1 fruit fly cellular context compared by ENCODE assay signal in genomic region chr2L:20390004-20390403, dm6.
TF ChIP-seq lines count a peak whose summit lies in the region.

No protein-coding gene starts in this region.

TF ChIP-seq in whole organism, embryonic, 481 proteins besides CTCF, POLR2A, EP300 and RAD21 (continued from another document):
- TF ChIP-seq zfh2 (GFP tag; optimal IDR thresholded peaks at IDR 0.05; lab: Kevin White, UChicago) (no peak), Awh (GFP tag; IDR thresholded peaks at IDR 0.05; lab: Robert Waterston, UW) (no peak), wor (GFP tag; IDR thresholded peaks at IDR 0.05; lab: Robert Waterston, UW) (no peak), Sin3A (optimal IDR thresholded peaks at IDR 0.05; lab: Kevin White, UChicago) (no peak), ab (GFP tag; optimal IDR thresholded peaks at IDR 0.05; lab: Kevin White, UChicago) (no peak), CG11723 (GFP tag; optimal IDR thresholded peaks at IDR 0.05; lab: Kevin White, UChicago) (no peak), jumu (GFP tag; optimal IDR thresholded peaks at IDR 0.05; lab: Kevin White, UChicago) (no peak), H2.0 (GFP tag; IDR thresholded peaks at IDR 0.05; lab: Robert Waterston, UW) (no peak), Rx (GFP tag; IDR thresholded peaks at IDR 0.05; lab: Robert Waterston, UW) (no peak), GATAe (GFP tag; conservative IDR thresholded peaks at IDR 0.05; lab: Robert Waterston, UW) (no peak), CG9876 (GFP tag; optimal IDR thresholded peaks at IDR 0.05; lab: Kevin White, UChicago) (no peak), CG1603 (tag; optimal IDR thresholded peaks at IDR 0.05; lab: Kevin White, UChicago) (peak; percentile 23), grau (tag; optimal IDR thresholded peaks at IDR 0.05; lab: Kevin White, UChicago) (peak; percentile 4), tna (GFP tag; IDR thresholded peaks at IDR 0.05; lab: Robert Waterston, UW; ENCODE audit: partially characterized antibody) (no peak), CG17912 (GFP tag; optimal IDR thresholded peaks at IDR 0.05; lab: Kevin White, UChicago) (no peak), lilli (GFP tag; optimal IDR thresholded peaks at IDR 0.05; lab: Kevin White, UChicago) (no peak), mam (GFP tag; optimal IDR thresholded peaks at IDR 0.05; lab: Kevin White, UChicago) (no peak), Doc2 (GFP tag; IDR thresholded peaks at IDR 0.05; lab: Robert Waterston, UW) (no peak), CG18011 (GFP tag; optimal IDR thresholded peaks at IDR 0.05; lab: Kevin White, UChicago) (no peak), Lhr (GFP tag; optimal IDR thresholded peaks at IDR 0.05; lab: Kevin White, UChicago) (no peak), pros (GFP tag; optimal IDR thresholded peaks at IDR 0.05; lab: Kevin White, UChicago) (no peak), CG7987 (GFP tag; optimal IDR thresholded peaks at IDR 0.05; lab: Kevin White, UChicago) (peak; percentile 59), CG10654 (GFP tag; optimal IDR thresholded peaks at IDR 0.05; lab: Kevin White, UChicago) (no peak), H15 (GFP tag; IDR thresholded peaks at IDR 0.05; lab: Robert Waterston, UW) (no peak), crc (GFP tag; optimal IDR thresholded peaks at IDR 0.05; lab: Kevin White, UChicago) (no peak), CG15269 (tag; optimal IDR thresholded peaks at IDR 0.05; lab: Kevin White, UChicago) (peak; percentile 33), Ets97D (GFP tag; optimal IDR thresholded peaks at IDR 0.05; lab: Kevin White, UChicago) (no peak), unpg (GFP tag; optimal IDR thresholded peaks at IDR 0.05; lab: Kevin White, UChicago) (peak; percentile 32), CG5245 (GFP tag; optimal IDR thresholded peaks at IDR 0.05; lab: Kevin White, UChicago) (no peak), Blimp-1 (GFP tag; optimal IDR thresholded peaks at IDR 0.05; lab: Kevin White, UChicago) (no peak), CG6689 (GFP tag; IDR thresholded peaks at IDR 0.05; lab: Robert Waterston, UW) (no peak), CG14441 (GFP tag; IDR thresholded peaks at IDR 0.05; lab: Robert Waterston, UW) (no peak), pnt (GFP tag; optimal IDR thresholded peaks at IDR 0.05; lab: Kevin White, UChicago) (no peak), Ets65A (GFP tag; lab: Kevin White, UChicago) (no peak), ham (GFP tag; IDR thresholded peaks at IDR 0.05; lab: Robert Waterston, UW) (no peak)
